Worm (Caenorhabditis elegans) whole organism, L3 larva: ENCODE results near the gene cox-6C.

Experiments
- ZK546.5 ChIP-seq: sonication (generic microtip); optimal IDR thresholded peaks from 2 replicates; lab custom pipeline; 2017; ENCODE audit warnings: missing biosample characterization, missing genetic modification characterization
- aly-2 ChIP-seq: fragments of 150-350 bp; optimal IDR thresholded peaks from 2 replicates; lab custom pipeline; 2014; ENCODE audit warnings: missing biosample characterization, missing genetic modification characterization
- egl-27 ChIP-seq: sonication (generic microtip); optimal IDR thresholded peaks from 4 replicates; lab custom pipeline; 2017; ENCODE audit warnings: missing biosample characterization, missing genetic modification reagents, missing genetic modification characterization
- elt-1 ChIP-seq: fragments of 150-350 bp; optimal IDR thresholded peaks from 2 replicates; lab custom pipeline; 2014; ENCODE audit warnings: missing biosample characterization, missing genetic modification characterization
- elt-2 ChIP-seq: sonication (generic microtip); optimal IDR thresholded peaks from 2 replicates; lab custom pipeline; 2016; ENCODE audit warnings: missing genetic modification reagents, mild to moderate bottlenecking, missing genetic modification characterization, missing compliant biosample characterization
- fos-1 ChIP-seq: fragments of 150-350 bp; optimal IDR thresholded peaks from 2 replicates; lab custom pipeline; 2014; ENCODE audit warnings: missing biosample characterization, missing genetic modification characterization
- nhr-237 ChIP-seq: fragments of 150-350 bp; optimal IDR thresholded peaks from 2 replicates; lab custom pipeline; 2014; ENCODE audit warnings: missing biosample characterization, missing genetic modification characterization
- nhr-77 ChIP-seq: fragments of 150-350 bp; optimal IDR thresholded peaks from 2 replicates; lab custom pipeline; 2014; ENCODE audit warnings: missing biosample characterization, missing genetic modification characterization
- pha-4 ChIP-seq: fragments of 150-350 bp; optimal IDR thresholded peaks from 2 replicates; lab custom pipeline; 2014; ENCODE audit warnings: missing biosample characterization, missing genetic modification reagents, missing genetic modification characterization
- unc-39 ChIP-seq: sonication (generic microtip); optimal IDR thresholded peaks from 4 replicates; lab custom pipeline; 2017; ENCODE audit warnings: missing biosample characterization, missing genetic modification characterization
- zag-1 ChIP-seq: fragments of 150-350 bp; optimal IDR thresholded peaks from 2 replicates; lab custom pipeline; 2014; ENCODE audit warnings: missing biosample characterization, missing genetic modification characterization

- TF ChIP-seq unc-39 (no peak), nhr-237 (tag; lab: Kevin White, UChicago) (no peak), nhr-77 (tag; lab: Kevin White, UChicago) (no peak), ZK546.5 (tag; lab: Kevin White, UChicago) (no peak), pha-4 (tag; lab: Kevin White, UChicago) (no peak), zag-1 (tag; lab: Kevin White, UChicago) (no peak), elt-1 (no peak), elt-2 (tag; lab: Kevin White, UChicago) (no peak), aly-2 (no peak), egl-27 (tag; lab: Kevin White, UChicago) (no peak), fos-1 (tag; lab: Kevin White, UChicago) (no peak)
Observed at ce11 chrIV:172990-173389, 46.5 kb downstream of the cox-6C start.
